Comparison of ENCODE assay signal across 3 worm cellular contexts in genomic region chrII:3135293-3135692, ce11.
TF ChIP-seq lines count a peak whose summit lies in the region.

No protein-coding gene starts in this region.

TF ChIP-seq in whole organism, early embryonic, 17 proteins besides CTCF, POLR2A, EP300 and RAD21:
- TF ChIP-seq F13C5.2 (tag; optimal IDR thresholded peaks at IDR 0.05; lab: Kevin White, UChicago) (no peak), ceh-36 (tag; optimal IDR thresholded peaks at IDR 0.05; lab: Kevin White, UChicago) (peak; percentile 63)

TF ChIP-seq in whole organism, late embryonic, 69 proteins besides CTCF, POLR2A, EP300 and RAD21:
- TF ChIP-seq K09A11.1 (tag; optimal IDR thresholded peaks at IDR 0.05; lab: Kevin White, UChicago; ENCODE audit: insufficient read depth) = no peak
- peak; percentile 63 for TF ChIP-seq dve-1 (tag; optimal IDR thresholded peaks at IDR 0.05; lab: Kevin White, UChicago)
TF ChIP-seq in whole organism, late embryonic: peak in this region for 1.

TF ChIP-seq in whole organism, midembryonic, 9 proteins besides CTCF, POLR2A, EP300 and RAD21:
- no peak for TF ChIP-seq ztf-23 (GFP tag; IDR thresholded peaks at IDR 0.05; lab: Robert Waterston, UW)
- TF ChIP-seq cog-1 (tag; optimal IDR thresholded peaks at IDR 0.05; lab: Kevin White, UChicago) = no peak
- TF ChIP-seq ztf-29 (GFP tag; IDR thresholded peaks at IDR 0.05; lab: Robert Waterston, UW) = peak; percentile 20; the same call in 1 of the 2 replicates
- TF ChIP-seq med-1 (GFP tag; optimal IDR thresholded peaks at IDR 0.05; lab: Kevin White, UChicago; ENCODE audit: insufficient read depth) = no peak
